Worm (Caenorhabditis elegans): ENCODE measurements around the gene F55F10.3.

DNA sequence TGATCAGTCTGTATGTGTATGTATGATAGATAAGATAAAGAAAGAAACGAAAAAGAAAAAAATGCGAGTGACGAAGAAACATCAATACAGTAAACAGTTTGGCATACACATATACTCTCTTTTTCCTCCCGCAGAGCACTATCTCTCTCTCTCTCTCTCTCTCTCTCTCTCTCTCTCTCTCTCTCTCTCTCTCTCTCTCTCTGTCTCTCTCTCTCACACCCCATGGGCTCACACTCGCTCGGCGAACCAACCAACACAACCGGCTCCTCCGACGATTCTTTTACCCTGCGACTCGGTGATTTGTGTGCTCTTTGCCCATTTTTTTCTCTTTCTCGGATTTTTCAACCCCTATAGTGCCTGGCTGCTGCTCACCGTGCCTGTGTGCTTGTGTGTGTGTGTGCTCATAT lies 47.3 kb downstream of the F55F10.3 start:
- no peak for TF ChIP-seq him-1 (tag; optimal IDR thresholded peaks at IDR 0.05)
- TF ChIP-seq W03F9.2 (tag; optimal IDR thresholded peaks at IDR 0.05) = no peak
